Worm (Caenorhabditis elegans) whole organism, late embryonic: ENCODE data around the gene Y45F10D.6.

Experiments
- dve-1 ChIP-seq: sonication (generic microtip); optimal IDR thresholded peaks from 2 replicates; lab custom pipeline; 2017; ENCODE audit warnings: antibody characterized with exemption, mild to moderate bottlenecking, missing genetic modification characterization, missing compliant biosample characterization
- nfya-1 ChIP-seq: sonication (generic microtip); optimal IDR thresholded peaks from 2 replicates; lab custom pipeline; 2017; ENCODE audit warnings: missing genetic modification characterization, mild to moderate bottlenecking, missing compliant biosample characterization, antibody characterized with exemption, moderate library complexity
- sox-4 ChIP-seq: sonication (generic microtip); optimal IDR thresholded peaks from 2 replicates; lab custom pipeline; 2017; ENCODE audit warnings: mild to moderate bottlenecking, missing genetic modification characterization, inconsistent platforms, missing compliant biosample characterization

ce11 chrIV:13778710-13779109 is 19.0 kb downstream of the Y45F10D.6 start, which contains the start of gene gly-10:
- TF ChIP-seq nfya-1 (no peak), dve-1 (tag; lab: Kevin White, UChicago) (no peak), sox-4 (tag; lab: Kevin White, UChicago) (no peak)
